Fruit fly (Drosophila melanogaster) whole organism, wandering third instar larva: ENCODE measurements around the gene CG13917.
A peak's percentile ranks its signal among the peaks of the same experiment; 100 is the strongest.

Experiments used
- Abd-B ChIP-seq: fragments of >200 bp; optimal IDR thresholded peaks from 2 replicates; lab custom pipeline; 2017; ENCODE audit warnings: missing biosample characterization, missing genetic modification characterization
- CG32264 ChIP-seq: fragments of 200-800 bp; sonication (Bioruptor generic); optimal IDR thresholded peaks from 2 replicates; lab custom pipeline; 2016; ENCODE audit warnings: missing biosample characterization, missing genetic modification characterization
- CG9705 ChIP-seq: fragments of 200-800 bp; sonication (Bioruptor generic); optimal IDR thresholded peaks from 2 replicates; lab custom pipeline; 2018; ENCODE audit warnings: missing biosample characterization, mild to moderate bottlenecking, missing genetic modification characterization
- CrebA ChIP-seq: fragments of 200-800 bp; sonication (Bioruptor generic); optimal IDR thresholded peaks from 2 replicates; lab custom pipeline; 2016; ENCODE audit warnings: missing biosample characterization, mild to moderate bottlenecking, missing genetic modification characterization, borderline replicate concordance
- Dfd ChIP-seq: fragments of >200 bp; optimal IDR thresholded peaks from 2 replicates; lab custom pipeline; 2017; ENCODE audit warnings: missing biosample characterization, missing genetic modification characterization
- Dif ChIP-seq: fragments of 200-275, 200-300 bp; sonication (Bioruptor generic); optimal IDR thresholded peaks from 2 replicates; lab custom pipeline; 2018; ENCODE audit warnings: missing biosample characterization, missing genetic modification characterization; ENCODE audit not compliant: partially characterized antibody
- GATAd ChIP-seq: sonication (Bioruptor generic); optimal IDR thresholded peaks from 2 replicates; lab custom pipeline; 2016; ENCODE audit warnings: missing biosample characterization, missing genetic modification characterization
- HLH106 ChIP-seq: fragments of 200-800 bp; optimal IDR thresholded peaks from 3 replicates; lab custom pipeline; 2019; ENCODE audit warnings: missing biosample characterization, mild to moderate bottlenecking, missing genetic modification characterization, moderate library complexity
- Hnf4 ChIP-seq: fragments of 200-800 bp; sonication (Bioruptor generic); optimal IDR thresholded peaks from 2 replicates; lab custom pipeline; 2016; ENCODE audit warnings: missing biosample characterization, mild to moderate bottlenecking, missing genetic modification characterization
- Hr78 ChIP-seq: fragments of >200 bp; optimal IDR thresholded peaks from 2 replicates; lab custom pipeline; 2017; ENCODE audit warnings: missing biosample characterization, missing genetic modification characterization
- Hr83 ChIP-seq: fragments of 200-300 bp; sonication (Bioruptor generic); optimal IDR thresholded peaks from 2 replicates; lab custom pipeline; 2016; ENCODE audit warnings: missing biosample characterization, mild to moderate bottlenecking, missing genetic modification characterization, moderate library complexity; ENCODE audit not compliant: poor library complexity, severe bottlenecking
- Jra ChIP-seq: sonication (Bioruptor generic); optimal IDR thresholded peaks from 2 replicates; lab custom pipeline; 2016; ENCODE audit warnings: missing biosample characterization, missing genetic modification characterization
- Mio ChIP-seq: sonication (Bioruptor generic); optimal IDR thresholded peaks from 2 replicates; lab custom pipeline; 2016; ENCODE audit warnings: missing biosample characterization, missing genetic modification characterization
- Myc ChIP-seq: fragments of >200 bp; optimal IDR thresholded peaks from 2 replicates; lab custom pipeline; 2017
- N ChIP-seq: fragments of >200 bp; optimal IDR thresholded peaks from 2 replicates; lab custom pipeline; 2018; ENCODE audit warnings: missing biosample characterization, missing external identifiers, missing genetic modification characterization
- OdsH ChIP-seq: fragments of 200-800 bp; sonication (Bioruptor generic); optimal IDR thresholded peaks from 2 replicates; lab custom pipeline; 2016; ENCODE audit warnings: missing biosample characterization, mild to moderate bottlenecking, missing genetic modification characterization
- Rel ChIP-seq, 2 experiments: fragments of 200-800 bp; sonication (Bioruptor generic) in 1 of 2; optimal IDR thresholded peaks; 2 replicates in 1 of 2; 3 replicates in 1 of 2; lab custom pipeline; 2016 to 2019; ENCODE audit warnings: mild to moderate bottlenecking in 2 of 2, missing biosample characterization in 2 of 2, missing genetic modification characterization in 2 of 2, moderate library complexity in 1 of 2
- Sp1 ChIP-seq: fragments of 200-800 bp; sonication (Bioruptor generic); optimal IDR thresholded peaks from 3 replicates; lab custom pipeline; 2019; ENCODE audit warnings: missing biosample characterization, mild to moderate bottlenecking, missing genetic modification characterization, moderate library complexity
- Vsx2 ChIP-seq: fragments of 200-300, 225-300 bp; sonication (Bioruptor generic); optimal IDR thresholded peaks from 2 replicates; lab custom pipeline; 2018; ENCODE audit warnings: missing biosample characterization, missing genetic modification characterization; ENCODE audit not compliant: partially characterized antibody
- br ChIP-seq: fragments of 200-800 bp; sonication (Bioruptor generic); optimal IDR thresholded peaks from 2 replicates; lab custom pipeline; 2016; ENCODE audit warnings: missing biosample characterization, missing genetic modification characterization
- brk ChIP-seq: fragments of 200-800 bp; sonication (Bioruptor generic); optimal IDR thresholded peaks from 2 replicates; lab custom pipeline; 2016; ENCODE audit warnings: missing biosample characterization, mild to moderate bottlenecking, missing genetic modification characterization
- dl ChIP-seq, 2 experiments: fragments of 175-275, 200-275 bp in 1 of 2; fragments of 200-275 bp in 1 of 2; sonication (Bioruptor generic); optimal IDR thresholded peaks; lab custom pipeline; 2018; ENCODE audit warnings: mild to moderate bottlenecking in 2 of 2, missing biosample characterization in 2 of 2, missing genetic modification characterization in 2 of 2, moderate library complexity in 2 of 2; ENCODE audit not compliant: partially characterized antibody in 2 of 2, insufficient read depth in 1 of 2
- dmrt93B ChIP-seq: fragments of 200-800 bp; sonication (Bioruptor generic); optimal IDR thresholded peaks from 2 replicates; lab custom pipeline; 2018; ENCODE audit warnings: missing biosample characterization, mild to moderate bottlenecking, missing genetic modification characterization
- dsf ChIP-seq: sonication (Bioruptor generic); optimal IDR thresholded peaks from 2 replicates; lab custom pipeline; 2016; ENCODE audit warnings: missing biosample characterization, missing genetic modification characterization, borderline replicate concordance
- ey ChIP-seq: fragments of 200-800 bp; sonication (Bioruptor generic); optimal IDR thresholded peaks from 2 replicates; lab custom pipeline; 2016; ENCODE audit warnings: missing biosample characterization, missing genetic modification characterization
- foxo ChIP-seq, 2 experiments: fragments of 200-800 bp; sonication (Bioruptor generic); optimal IDR thresholded peaks; 2 replicates in 1 of 2; 3 replicates in 1 of 2; lab custom pipeline; 2016 to 2017; ENCODE audit warnings: missing biosample characterization in 2 of 2, missing genetic modification characterization in 2 of 2
- h ChIP-seq: fragments of 200-800 bp; sonication (Bioruptor generic); optimal IDR thresholded peaks from 3 replicates; lab custom pipeline; 2016; ENCODE audit warnings: missing biosample characterization, mild to moderate bottlenecking, missing genetic modification characterization
- jim ChIP-seq: fragments of 175-275, 200-325 bp; sonication (Bioruptor generic); optimal IDR thresholded peaks from 2 replicates; lab custom pipeline; 2016; ENCODE audit warnings: missing biosample characterization, mild to moderate bottlenecking, missing genetic modification characterization
- lola ChIP-seq: fragments of >200 bp; optimal IDR thresholded peaks from 2 replicates; lab custom pipeline; 2017; ENCODE audit warnings: missing biosample characterization, missing genetic modification characterization
- pan ChIP-seq: fragments of >200 bp; optimal IDR thresholded peaks from 2 replicates; lab custom pipeline; 2017
- psq ChIP-seq: fragments of 200-800 bp; sonication (Bioruptor generic); optimal IDR thresholded peaks from 3 replicates; lab custom pipeline; 2017; ENCODE audit warnings: missing biosample characterization, mild to moderate bottlenecking, missing genetic modification characterization, moderate library complexity
- rgr ChIP-seq: fragments of 200-800 bp; sonication (Bioruptor generic); optimal IDR thresholded peaks from 3 replicates; lab custom pipeline; 2016; ENCODE audit warnings: missing biosample characterization, mild to moderate bottlenecking, missing genetic modification characterization
- sage ChIP-seq: fragments of 200-800 bp; sonication (Bioruptor generic); optimal IDR thresholded peaks from 2 replicates; lab custom pipeline; 2016; ENCODE audit warnings: missing biosample characterization, mild to moderate bottlenecking, missing genetic modification characterization
- sv ChIP-seq: fragments of 200-800 bp; sonication (Bioruptor generic); optimal IDR thresholded peaks from 3 replicates; lab custom pipeline; 2016; ENCODE audit warnings: missing biosample characterization, missing genetic modification characterization
- tai ChIP-seq: sonication (Bioruptor generic); optimal IDR thresholded peaks from 2 replicates; lab custom pipeline; 2016; ENCODE audit warnings: missing biosample characterization, missing genetic modification characterization
- woc ChIP-seq: sonication (Bioruptor generic); optimal IDR thresholded peaks from 2 replicates; lab custom pipeline; 2016; ENCODE audit warnings: missing biosample characterization, mild to moderate bottlenecking, missing genetic modification characterization

CG13917 gene

DNA sequence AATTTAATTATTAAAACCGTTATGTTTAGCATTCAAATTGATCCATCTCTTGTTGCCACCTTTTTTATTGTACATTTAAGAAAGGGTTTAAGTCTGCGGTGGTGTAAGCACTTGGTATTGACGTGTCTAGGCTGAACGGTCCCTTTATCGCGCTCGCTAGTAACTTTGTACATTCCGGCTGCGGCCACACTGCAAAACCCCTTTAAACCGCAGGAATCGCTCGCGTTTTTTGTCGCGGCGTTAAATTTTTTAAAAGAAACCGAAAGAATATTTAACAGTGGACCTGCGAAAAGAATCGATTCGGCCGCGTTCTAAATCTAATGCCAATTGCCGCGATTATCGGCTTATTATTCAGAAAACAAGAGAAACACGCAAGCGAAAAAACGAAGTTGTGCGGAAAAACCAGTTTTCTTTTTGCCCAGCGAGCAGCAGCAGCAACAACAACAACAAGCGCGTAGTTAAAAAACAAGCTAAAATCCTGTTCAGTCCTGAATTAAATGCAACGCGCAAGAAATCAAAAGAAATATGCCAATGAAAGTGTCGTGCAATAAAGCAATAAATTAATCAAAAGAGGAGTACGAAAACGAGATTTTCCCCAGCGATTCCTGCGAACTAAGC, at the start of gene CG13917:
Gene CG13917, plus strand, starts transcription at position 211 of the 618 bp plus-strand sequence.
- TF ChIP-seq Jra (GFP tag; lab: Kevin White, UChicago) (no peak), h (GFP tag; lab: Kevin White, UChicago) (peak; percentile 13), sage (no peak), Myc (peak; percentile 32), OdsH (GFP tag; lab: Kevin White, UChicago) (no peak), Rel (GFP tag; optimal IDR thresholded peaks at IDR 0.05; lab: Kevin White, UChicago) (no peak), Rel (tag; optimal IDR thresholded peaks at IDR 0.05; lab: Kevin White, UChicago) (peak; percentile 76), brk (no peak)

dm6 chr3L:1531159-1531558, 45.3 kb upstream of the CG13917 start, which contains the start of gene Ir62a:
TSS of gene Ir62a (minus strand) at chr3L:1531259.
- no peak for TF ChIP-seq GATAd (GFP tag; lab: Kevin White, UChicago)
- TF ChIP-seq rgr (GFP tag; lab: Kevin White, UChicago): no peak
- TF ChIP-seq Hr78 (GFP tag; lab: Kevin White, UChicago): no peak
- no peak for TF ChIP-seq tai
- TF ChIP-seq woc: no peak
- TF ChIP-seq ey: no peak
- no peak for TF ChIP-seq h (GFP tag; lab: Kevin White, UChicago)
- TF ChIP-seq lola (GFP tag; lab: Kevin White, UChicago): no peak
- TF ChIP-seq Mio (GFP tag; lab: Kevin White, UChicago): no peak
- no peak for TF ChIP-seq psq (GFP tag; lab: Kevin White, UChicago)
- no peak for TF ChIP-seq Dfd (GFP tag; lab: Kevin White, UChicago)
- no peak for TF ChIP-seq Vsx2 (GFP tag; lab: Kevin White, UChicago)
- no peak for TF ChIP-seq Rel (GFP tag; optimal IDR thresholded peaks at IDR 0.05; lab: Kevin White, UChicago)
- TF ChIP-seq Rel (tag; optimal IDR thresholded peaks at IDR 0.05; lab: Kevin White, UChicago): no peak
- TF ChIP-seq Myc: no peak
- TF ChIP-seq Dif (GFP tag; lab: Kevin White, UChicago): no peak
- no peak for TF ChIP-seq Jra (GFP tag; lab: Kevin White, UChicago)
- no peak for TF ChIP-seq foxo (GFP tag; optimal IDR thresholded peaks at IDR 0.05; lab: Kevin White, UChicago)
- TF ChIP-seq Abd-B (GFP tag; lab: Kevin White, UChicago): no peak
- TF ChIP-seq, all 38 proteins: peak for 0

dm6 chr3L:1533699-1534431, 42.6 kb upstream of the CG13917 start, which contains the start of gene Iml1:
TSS of gene Iml1 (minus strand) at chr3L:1534034.
- TF ChIP-seq OdsH (GFP tag; lab: Kevin White, UChicago) (peak; percentile 5), HLH106 (tag; lab: Kevin White, UChicago) (peak; percentile 49), pan (lab: Kevin White, UChicago) (no peak), psq (GFP tag; lab: Kevin White, UChicago) (peak; percentile 88)

- TF ChIP-seq Hr78 (GFP tag; lab: Kevin White, UChicago): no peak
- no peak for TF ChIP-seq dl (GFP tag; optimal IDR thresholded peaks at IDR 0.05; lab: Kevin White, UChicago; ENCODE audit: insufficient read depth in 1 of 2, partially characterized antibody in 2 of 2)
- TF ChIP-seq Hr83 (GFP tag; lab: Kevin White, UChicago): peak; percentile 60
- no peak for TF ChIP-seq dmrt93B
- TF ChIP-seq Sp1: peak; percentile 64
- TF ChIP-seq jim (GFP tag; lab: Kevin White, UChicago): no peak
- peak; percentile 23 for TF ChIP-seq CG32264
- TF ChIP-seq Hnf4 (GFP tag; lab: Kevin White, UChicago): no peak
- no peak for TF ChIP-seq Jra (GFP tag; lab: Kevin White, UChicago)
- TF ChIP-seq sage: no peak
- TF ChIP-seq Myc: no peak
- TF ChIP-seq lola (GFP tag; lab: Kevin White, UChicago): no peak
- TF ChIP-seq rgr (GFP tag; lab: Kevin White, UChicago): peak; percentile 48
- TF ChIP-seq sv (GFP tag; lab: Kevin White, UChicago): peak; percentile 46
- no peak for TF ChIP-seq GATAd (GFP tag; lab: Kevin White, UChicago)
- no peak for TF ChIP-seq Mio (GFP tag; lab: Kevin White, UChicago)
- no peak for TF ChIP-seq woc
- no peak for TF ChIP-seq CrebA
- no peak for TF ChIP-seq Vsx2 (GFP tag; lab: Kevin White, UChicago)
- TF ChIP-seq foxo (GFP tag; optimal IDR thresholded peaks at IDR 0.05; lab: Kevin White, UChicago): peak in 1 of 2 experiments; percentile 66
- TF ChIP-seq br (GFP tag; lab: Kevin White, UChicago): peak; percentile 66
- TF ChIP-seq Dif (GFP tag; lab: Kevin White, UChicago): no peak
- TF ChIP-seq N (GFP tag; lab: Kevin White, UChicago): no peak
- peak; percentile 80 for TF ChIP-seq h (GFP tag; lab: Kevin White, UChicago)
- no peak for TF ChIP-seq pan (lab: Kevin White, UChicago)
- no peak for TF ChIP-seq Abd-B (GFP tag; lab: Kevin White, UChicago)
- TF ChIP-seq dsf (GFP tag; lab: Kevin White, UChicago): no peak
- peak; percentile 65 for TF ChIP-seq HLH106 (tag; lab: Kevin White, UChicago)
- TF ChIP-seq ey: peak; percentile 48
- peak; percentile 67 for TF ChIP-seq CG9705
These were observed 39.8 kb upstream of the CG13917 start, which contains the start of the genes CG12091 and pns for dm6 chr3L:1536487-1537337. TSS of gene CG12091 (minus strand) at chr3L:1536835. TSS of gene pns (plus strand) at chr3L:1537137.
